Worm (Caenorhabditis elegans): ENCODE data around the gene T12D8.10.

ce11 chrIII:13660123-13660522, 18.0 kb upstream of the T12D8.10 start:
- TF ChIP-seq Y75B8A.6 (GFP tag; IDR thresholded peaks at IDR 0.05) (no peak), ces-1 (GFP tag; optimal IDR thresholded peaks at IDR 0.05) (no peak), nhr-77 (tag; optimal IDR thresholded peaks at IDR 0.05) (no peak), arid-1 (GFP tag; conservative IDR thresholded peaks at IDR 0.05) (no peak), nhr-11 (tag; optimal IDR thresholded peaks at IDR 0.05) (no peak), aly-2 (tag; optimal IDR thresholded peaks at IDR 0.05) (no peak), nhr-76 (tag; optimal IDR thresholded peaks at IDR 0.05) (no peak)

All from whole organism, L4 larva.